Fruit fly (Drosophila melanogaster) S2 (cell line): ENCODE measurements around the gene v.

Source experiments
- CG8478 ChIP-seq: fragments of >200 bp; optimal IDR thresholded peaks from 2 replicates; lab custom pipeline; 2018
- CTCF ChIP-seq, 2 experiments: fragments of >200 bp; optimal IDR thresholded peaks; 2 replicates each; lab custom pipeline; 2018

- TF ChIP-seq CG8478 (lab: Kevin White, UChicago) (no peak), CTCF (optimal IDR thresholded peaks at IDR 0.05; lab: Kevin White, UChicago) (no peak)
Observed at dm6 chrX:10876451-10876850, 47.3 kb upstream of the v start.
